Worm (Caenorhabditis elegans) whole organism, L2 larva: ENCODE data around the gene cex-1.

Source experiments
- F13H6.1 ChIP-seq: sonication (generic microtip); optimal IDR thresholded peaks from 2 replicates; lab custom pipeline; 2016; ENCODE audit warnings: missing genetic modification characterization, missing compliant biosample characterization
- R02D3.7 ChIP-seq: fragments of 150-350 bp; optimal IDR thresholded peaks from 2 replicates; lab custom pipeline; 2014; ENCODE audit warnings: missing biosample characterization, missing genetic modification characterization
- Y55F3AM.14 ChIP-seq: fragments of 200-800 bp; sonication (Bioruptor generic); optimal IDR thresholded peaks from 2 replicates; lab custom pipeline; 2018; ENCODE audit warnings: mild to moderate bottlenecking, missing genetic modification characterization, missing compliant biosample characterization
- ZK546.5 ChIP-seq: sonication (generic microtip); optimal IDR thresholded peaks from 2 replicates; lab custom pipeline; 2017; ENCODE audit warnings: missing biosample characterization, missing genetic modification characterization
- alr-1 ChIP-seq: fragments of 150-350 bp; optimal IDR thresholded peaks from 2 replicates; lab custom pipeline; 2014; ENCODE audit warnings: missing biosample characterization, missing genetic modification characterization
- aly-2 ChIP-seq: fragments of 150-350 bp; optimal IDR thresholded peaks from 2 replicates; lab custom pipeline; 2014; ENCODE audit warnings: missing biosample characterization, missing genetic modification characterization
- ceh-16 ChIP-seq: fragments of 150-350 bp; optimal IDR thresholded peaks from 2 replicates; lab custom pipeline; 2014; ENCODE audit warnings: missing biosample characterization, missing genetic modification characterization
- crh-2 ChIP-seq: sonication (generic microtip); optimal IDR thresholded peaks from 2 replicates; lab custom pipeline; 2017; ENCODE audit warnings: missing biosample characterization, missing genetic modification characterization
- egl-27 ChIP-seq: sonication (generic microtip); optimal IDR thresholded peaks from 3 replicates; lab custom pipeline; 2017; ENCODE audit warnings: missing biosample characterization, missing genetic modification reagents, missing genetic modification characterization
- elt-3 ChIP-seq: sonication (generic microtip); optimal IDR thresholded peaks from 2 replicates; lab custom pipeline; 2017; ENCODE audit warnings: missing biosample characterization, missing genetic modification characterization
- fos-1 ChIP-seq: fragments of 150-350 bp; optimal IDR thresholded peaks from 2 replicates; lab custom pipeline; 2014; ENCODE audit warnings: missing biosample characterization, missing genetic modification characterization
- lin-11 ChIP-seq: fragments of 150-350 bp; sonication (generic microtip); optimal IDR thresholded peaks from 2 replicates; lab custom pipeline; 2014; ENCODE audit warnings: missing biosample characterization, missing genetic modification characterization, inconsistent platforms, mixed read lengths
- lin-39 ChIP-seq: fragments of 150-350 bp; optimal IDR thresholded peaks from 2 replicates; lab custom pipeline; 2014; ENCODE audit warnings: missing biosample characterization, missing genetic modification reagents, missing genetic modification characterization
- lsy-2 ChIP-seq, 2 experiments: fragments of 150-350 bp in 1 of 2; sonication (generic microtip) in 1 of 2; optimal IDR thresholded peaks; 2 replicates each; lab custom pipeline; 2014 to 2017; ENCODE audit warnings: missing biosample characterization in 2 of 2, missing genetic modification characterization in 2 of 2
- mab-5 ChIP-seq: fragments of 150-350 bp; optimal IDR thresholded peaks from 2 replicates; lab custom pipeline; 2014; ENCODE audit warnings: missing biosample characterization, missing genetic modification characterization
- mdl-1 ChIP-seq, 2 experiments: fragments of 150-350 bp in 1 of 2; sonication (generic microtip) in 1 of 2; optimal IDR thresholded peaks; 2 replicates each; lab custom pipeline; 2017; ENCODE audit warnings: missing biosample characterization in 2 of 2, missing genetic modification characterization in 2 of 2
- nhr-10 ChIP-seq: sonication (generic microtip); optimal IDR thresholded peaks from 2 replicates; lab custom pipeline; 2017; ENCODE audit warnings: missing biosample characterization, missing genetic modification characterization
- nhr-11 ChIP-seq: fragments of 150-350 bp; optimal IDR thresholded peaks from 2 replicates; lab custom pipeline; 2014; ENCODE audit warnings: missing biosample characterization, missing genetic modification characterization
- nhr-12 ChIP-seq: fragments of 150-350 bp; optimal IDR thresholded peaks from 2 replicates; lab custom pipeline; 2014; ENCODE audit warnings: missing biosample characterization, missing genetic modification characterization
- nhr-129 ChIP-seq: fragments of 150-350 bp; optimal IDR thresholded peaks from 2 replicates; lab custom pipeline; 2014; ENCODE audit warnings: missing biosample characterization, missing genetic modification characterization
- nhr-21 ChIP-seq: fragments of 150-350 bp; optimal IDR thresholded peaks from 2 replicates; lab custom pipeline; 2014; ENCODE audit warnings: missing biosample characterization, missing genetic modification characterization
- nhr-237 ChIP-seq: fragments of 150-350 bp; optimal IDR thresholded peaks from 2 replicates; lab custom pipeline; 2014; ENCODE audit warnings: missing biosample characterization, missing genetic modification characterization
- nhr-25 ChIP-seq: fragments of 150-350 bp; sonication (generic microtip); optimal IDR thresholded peaks from 3 replicates; lab custom pipeline; 2014; ENCODE audit warnings: missing biosample characterization, missing genetic modification characterization
- nhr-6 ChIP-seq: fragments of 150-350 bp; optimal IDR thresholded peaks from 2 replicates; lab custom pipeline; 2014; ENCODE audit warnings: missing biosample characterization, missing genetic modification characterization
- nhr-77 ChIP-seq: fragments of 150-350 bp; optimal IDR thresholded peaks from 2 replicates; lab custom pipeline; 2014; ENCODE audit warnings: missing biosample characterization, missing genetic modification characterization
- sem-4 ChIP-seq: fragments of 150-350 bp; optimal IDR thresholded peaks from 2 replicates; lab custom pipeline; 2014; ENCODE audit warnings: missing biosample characterization, missing genetic modification reagents, missing genetic modification characterization
- skn-1 ChIP-seq: sonication (generic microtip); optimal IDR thresholded peaks from 2 replicates; lab custom pipeline; 2017; ENCODE audit warnings: missing biosample characterization, missing genetic modification characterization
- sma-3 ChIP-seq: sonication (generic microtip); optimal IDR thresholded peaks from 2 replicates; lab custom pipeline; 2016; ENCODE audit warnings: missing genetic modification reagents, missing genetic modification characterization, missing compliant biosample characterization
- sma-9 ChIP-seq, 2 experiments: fragments of 150-350 bp in 1 of 2; sonication (generic microtip) in 1 of 2; optimal IDR thresholded peaks; 2 replicates each; lab custom pipeline; 2014 to 2016; ENCODE audit warnings: missing genetic modification characterization in 2 of 2, mild to moderate bottlenecking in 1 of 2, missing biosample characterization in 1 of 2, missing compliant biosample characterization in 1 of 2, missing genetic modification reagents in 1 of 2, moderate library complexity in 1 of 2
- snpc-4 ChIP-seq: fragments of 150-350 bp; optimal IDR thresholded peaks from 2 replicates; lab custom pipeline; 2014; ENCODE audit warnings: missing biosample characterization, missing genetic modification characterization
- unc-55 ChIP-seq: fragments of 150-350 bp; sonication (generic microtip); optimal IDR thresholded peaks from 3 replicates; lab custom pipeline; 2014; ENCODE audit warnings: missing biosample characterization, missing genetic modification reagents, missing genetic modification characterization
- unc-62 ChIP-seq: fragments of 150-350 bp; optimal IDR thresholded peaks from 2 replicates; lab custom pipeline; 2014; ENCODE audit warnings: missing biosample characterization, missing genetic modification reagents, missing genetic modification characterization
- ztf-1 ChIP-seq: fragments of 200-800 bp; sonication (Bioruptor generic); conservative IDR thresholded peaks from 2 replicates; pipeline ENCODE4 v1.3.6; 2022; ENCODE audit warnings: missing genetic modification characterization, missing compliant biosample characterization
- ztf-11 ChIP-seq: sonication (generic microtip); optimal IDR thresholded peaks from 2 replicates; lab custom pipeline; 2017; ENCODE audit warnings: missing biosample characterization, missing genetic modification characterization
- ztf-4 ChIP-seq: fragments of 150-350 bp; optimal IDR thresholded peaks from 2 replicates; lab custom pipeline; 2014; ENCODE audit warnings: missing biosample characterization, missing genetic modification characterization

Gene cex-1

DNA sequence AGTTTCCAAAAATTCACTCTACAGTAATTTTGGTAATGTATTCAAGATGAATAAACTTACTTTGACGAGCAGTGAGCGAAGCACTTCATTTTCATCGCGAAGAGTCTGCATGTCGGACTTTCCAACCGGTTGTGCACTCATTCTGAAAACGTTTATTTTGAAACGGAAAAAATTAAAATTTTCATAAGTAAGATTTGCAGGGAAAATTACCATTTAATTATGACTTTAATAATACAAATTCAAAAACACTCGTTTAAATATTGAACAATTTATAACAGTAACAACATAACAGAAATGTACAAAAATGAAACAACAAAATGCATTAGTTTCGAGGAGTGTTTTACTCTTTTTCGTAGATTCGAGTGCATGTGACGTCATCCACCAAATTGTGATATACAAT, 35.0 kb upstream of the cex-1 start, which contains the start of the genes EEED8.13 and EEED8.18:
TSS of gene EEED8.13 (minus strand) at position 101 of the 400 bp plus-strand sequence.
TSS of gene EEED8.18 (minus strand) at position 144 of the 400 bp plus-strand sequence.
- TF ChIP-seq lin-39 (no peak), nhr-6 (tag; lab: Kevin White, UChicago) (no peak), sem-4 (tag; lab: Kevin White, UChicago) (no peak)
- TF ChIP-seq, all 48 proteins: peak for 0

DNA sequence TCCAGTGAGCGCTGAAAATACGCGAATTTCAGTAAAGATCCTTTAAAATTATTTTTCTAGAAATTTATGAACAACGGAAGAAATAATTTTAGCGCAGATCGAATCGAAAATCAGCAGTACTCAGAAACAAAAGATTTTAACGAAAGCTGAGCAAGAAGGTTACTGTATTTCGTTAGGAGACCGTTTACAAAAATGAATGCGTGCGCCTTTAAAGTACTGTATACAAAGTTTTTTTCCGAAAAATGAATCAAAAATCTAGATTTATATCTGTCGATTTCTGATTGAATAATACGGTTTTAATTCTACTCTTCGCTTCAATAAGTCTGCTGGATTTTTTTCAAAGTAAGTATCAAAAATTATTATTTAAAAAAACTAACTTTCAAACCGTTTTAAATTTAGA, 33.4 kb upstream of the cex-1 start, which contains the start of the genes EEED8.14 and EEED8.3:
TSS of gene EEED8.14 (minus strand) at position 13 of the 400 bp plus-strand sequence.
TSS of gene EEED8.3 (plus strand) at position 237 of the 400 bp plus-strand sequence.
- no peak for TF ChIP-seq ceh-16 (tag; lab: Kevin White, UChicago)
- no peak for TF ChIP-seq nhr-12 (tag; lab: Kevin White, UChicago)
- no peak for TF ChIP-seq aly-2 (tag; lab: Kevin White, UChicago)
- TF ChIP-seq nhr-6 (tag; lab: Kevin White, UChicago): no peak
- no peak for TF ChIP-seq F13H6.1 (tag; lab: Kevin White, UChicago)
- no peak for TF ChIP-seq egl-27 (tag; lab: Kevin White, UChicago)
- TF ChIP-seq fos-1 (tag; lab: Kevin White, UChicago): no peak
- TF ChIP-seq elt-3 (tag; lab: Kevin White, UChicago): no peak
- no peak for TF ChIP-seq ztf-11 (tag; lab: Kevin White, UChicago)
- no peak for TF ChIP-seq nhr-11
- no peak for TF ChIP-seq nhr-25 (tag; lab: Kevin White, UChicago)
- TF ChIP-seq ZK546.5: no peak
- no peak for TF ChIP-seq R02D3.7 (tag; lab: Kevin White, UChicago)
- TF ChIP-seq nhr-129 (tag; lab: Kevin White, UChicago): no peak
- TF ChIP-seq crh-2 (tag; lab: Kevin White, UChicago): no peak
- TF ChIP-seq lin-11 (tag; lab: Kevin White, UChicago): no peak
- no peak for TF ChIP-seq Y55F3AM.14 (GFP tag; lab: Kevin White, UChicago)
- TF ChIP-seq skn-1 (tag; lab: Kevin White, UChicago): no peak
- TF ChIP-seq ztf-1: no peak
- TF ChIP-seq, all 48 proteins: peak for 0

DNA sequence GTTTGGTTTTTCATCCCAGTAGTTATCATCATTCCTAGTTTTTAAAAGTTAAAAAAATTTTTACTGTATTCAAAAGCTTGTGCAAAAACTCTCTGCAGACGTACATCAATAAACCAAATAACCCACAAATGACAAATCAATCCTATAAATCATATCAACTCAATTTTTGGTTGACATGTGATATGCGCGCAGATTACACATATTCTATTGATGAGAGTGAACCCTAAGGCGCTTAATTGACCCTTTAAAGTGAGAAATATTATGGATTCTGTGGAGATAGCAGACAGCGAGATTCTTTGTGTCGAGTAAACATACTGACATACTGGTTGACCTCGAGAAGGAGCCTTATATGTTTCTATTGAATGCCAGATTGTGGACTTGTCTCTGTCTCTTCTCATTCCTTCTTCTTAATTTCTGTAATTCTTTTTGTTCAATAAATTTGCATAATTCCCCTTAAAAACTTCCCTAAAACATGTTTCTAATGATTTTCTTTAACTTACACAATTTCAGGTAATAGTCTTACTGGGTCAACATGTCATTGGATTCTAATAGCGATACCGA, 31.2 kb upstream of the cex-1 start, which contains the start of gene EEED8.2:
TSS of gene EEED8.2 (plus strand) at position 511 of the 561 bp plus-strand sequence.
- TF ChIP-seq unc-62 (no peak), ZK546.5 (no peak), unc-55 (GFP tag; lab: Kevin White, UChicago) (no peak), fos-1 (tag; lab: Kevin White, UChicago) (no peak), elt-3 (tag; lab: Kevin White, UChicago) (no peak), sem-4 (tag; lab: Kevin White, UChicago) (no peak), nhr-21 (no peak), nhr-129 (tag; lab: Kevin White, UChicago) (no peak), skn-1 (tag; lab: Kevin White, UChicago) (no peak), mab-5 (tag; lab: Kevin White, UChicago) (no peak), R02D3.7 (tag; lab: Kevin White, UChicago) (no peak), nhr-237 (no peak), lsy-2 (tag; optimal IDR thresholded peaks at IDR 0.05; lab: Kevin White, UChicago) (no peak), nhr-77 (tag; lab: Kevin White, UChicago) (no peak), mdl-1 (tag; optimal IDR thresholded peaks at IDR 0.05; lab: Kevin White, UChicago) (no peak), nhr-12 (tag; lab: Kevin White, UChicago) (no peak), ceh-16 (tag; lab: Kevin White, UChicago) (no peak), nhr-10 (tag; lab: Kevin White, UChicago) (no peak), alr-1 (tag; lab: Kevin White, UChicago) (no peak)

DNA sequence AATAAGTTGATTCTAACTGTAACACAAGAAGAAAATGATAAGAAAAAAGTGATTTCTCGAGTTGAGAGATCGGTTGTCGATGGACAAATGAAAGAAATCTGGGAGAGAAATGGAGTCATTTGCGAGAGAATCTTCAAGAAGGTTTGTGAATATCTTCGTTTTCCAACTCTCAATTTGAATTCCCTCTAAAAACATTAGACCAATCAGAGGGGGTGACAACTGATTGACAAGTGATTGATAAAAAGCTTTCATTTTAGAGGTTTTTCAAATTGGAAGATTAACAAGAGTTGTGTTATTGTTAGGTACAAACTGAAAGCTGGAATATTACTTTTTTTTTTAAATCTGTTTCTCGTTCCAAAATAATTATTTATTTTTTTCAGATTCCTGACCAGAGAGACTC, 29.6 kb upstream of the cex-1 start:
- TF ChIP-seq nhr-25 (tag; lab: Kevin White, UChicago) (no peak), snpc-4 (no peak), nhr-6 (tag; lab: Kevin White, UChicago) (no peak)

DNA sequence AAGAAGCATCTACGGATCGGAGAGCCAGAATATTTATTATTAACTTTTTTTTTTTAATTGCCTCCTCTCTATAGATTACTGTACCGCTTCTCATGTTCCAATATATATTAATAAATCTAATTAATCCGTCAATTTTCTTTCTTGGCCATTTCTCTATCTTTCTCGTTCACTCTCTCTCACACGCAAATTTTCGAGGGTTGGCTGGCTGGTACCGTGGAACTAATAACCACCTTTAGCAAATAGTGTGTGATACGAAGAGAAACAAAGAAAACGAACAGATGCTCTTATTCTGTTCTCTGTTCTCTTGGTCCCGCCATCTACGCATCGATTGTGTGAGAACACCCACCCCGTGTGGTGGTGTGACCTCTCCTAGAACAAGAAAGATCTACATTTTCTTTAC, 29.2 kb upstream of the cex-1 start:
- TF ChIP-seq fos-1 (tag; lab: Kevin White, UChicago): no peak
- no peak for TF ChIP-seq mdl-1 (tag; optimal IDR thresholded peaks at IDR 0.05; lab: Kevin White, UChicago)
- TF ChIP-seq lsy-2 (tag; optimal IDR thresholded peaks at IDR 0.05; lab: Kevin White, UChicago): no peak
- TF ChIP-seq nhr-10 (tag; lab: Kevin White, UChicago): no peak
- TF ChIP-seq F13H6.1 (tag; lab: Kevin White, UChicago): no peak
- TF ChIP-seq nhr-77 (tag; lab: Kevin White, UChicago): no peak
- TF ChIP-seq ztf-4: no peak
- TF ChIP-seq sma-9 (GFP tag; optimal IDR thresholded peaks at IDR 0.05; lab: Kevin White, UChicago): no peak
- TF ChIP-seq sma-9 (tag; optimal IDR thresholded peaks at IDR 0.05; lab: Kevin White, UChicago): no peak
- no peak for TF ChIP-seq sma-3 (GFP tag; lab: Kevin White, UChicago)
- TF ChIP-seq nhr-25 (tag; lab: Kevin White, UChicago): no peak
- no peak for TF ChIP-seq sem-4 (tag; lab: Kevin White, UChicago)
- no peak for TF ChIP-seq unc-55 (GFP tag; lab: Kevin White, UChicago)
- TF ChIP-seq ZK546.5: no peak
- TF ChIP-seq nhr-11: no peak
